Fruit fly (Drosophila melanogaster) S2 (cell line): Measurements from ENCODE around the gene CG13609.

Experiments
- CG8478 ChIP-seq: fragments of >200 bp; optimal IDR thresholded peaks from 2 replicates; lab custom pipeline; 2018
- CTCF ChIP-seq, 2 experiments: fragments of >200 bp; optimal IDR thresholded peaks; 2 replicates each; lab custom pipeline; 2018

Gene CG13609

dm6 chr3R:24274212-24274611 is 47.4 kb downstream of the CG13609 start:
- TF ChIP-seq CTCF (optimal IDR thresholded peaks at IDR 0.05; lab: Kevin White, UChicago) (no peak), CG8478 (lab: Kevin White, UChicago) (no peak)

dm6 chr3R:24275463-24275862 is 48.6 kb downstream of the CG13609 start:
- TF ChIP-seq CG8478 (lab: Kevin White, UChicago) (no peak), CTCF (optimal IDR thresholded peaks at IDR 0.05; lab: Kevin White, UChicago) (no peak)

DNA sequence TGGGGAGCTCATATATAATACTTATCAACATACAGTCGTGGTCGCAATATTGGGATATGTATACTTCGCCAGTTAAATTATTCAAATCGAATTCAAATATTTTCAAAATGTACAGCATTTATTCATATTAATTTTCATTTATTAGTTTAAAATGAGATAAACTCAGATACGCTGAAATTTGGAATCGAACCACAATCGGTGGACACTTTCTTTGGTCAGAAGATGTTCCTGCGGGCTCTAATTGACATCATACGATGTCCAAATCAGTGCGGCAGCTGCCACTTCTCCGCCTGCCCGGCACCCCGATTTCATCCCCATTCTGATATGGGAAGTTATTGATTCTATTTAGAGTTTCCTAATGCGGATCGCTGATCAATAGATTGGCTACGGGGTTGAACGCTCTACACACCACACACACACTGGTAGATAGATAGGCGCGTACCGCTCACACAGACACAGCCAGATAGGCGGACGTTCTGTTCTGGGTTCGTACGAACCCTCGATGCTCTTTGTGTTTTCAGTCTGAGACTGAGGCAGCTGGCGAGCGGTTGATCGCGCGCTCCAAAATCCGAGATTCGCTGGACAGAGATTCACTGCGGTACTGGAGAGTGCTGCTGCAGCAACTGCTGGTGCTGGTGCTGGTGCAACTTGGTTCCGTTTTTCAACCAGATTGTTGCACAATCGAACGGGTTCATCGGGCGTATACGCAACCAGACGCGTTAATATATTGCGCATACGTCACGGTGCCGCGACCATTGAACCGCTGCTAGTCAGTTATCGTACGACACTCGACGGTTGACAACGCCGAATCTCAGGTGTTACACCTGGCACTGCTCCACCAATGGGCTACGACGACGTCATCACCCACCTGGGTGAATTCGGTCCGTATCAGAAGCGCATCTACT is 49.5 kb downstream of the CG13609 start, which contains the start of gene Orct:
Gene Orct (plus strand): TSS at position 157 of the 905 bp plus-strand sequence.
- TF ChIP-seq CG8478 (lab: Kevin White, UChicago) (no peak), CTCF (optimal IDR thresholded peaks at IDR 0.05; lab: Kevin White, UChicago) (no peak)
